In genomic region chr3L:22835144-22835964, dm6 we compare ENCODE assay signal across 6 fruit fly cellular contexts.
TF ChIP-seq lines count a peak whose summit lies in the region.

Gene jim, minus strand, starts transcription at chr3L:22835194.

- TF ChIP-seq CTCF in whole organism, embryonic (GFP tag; optimal IDR thresholded peaks at IDR 0.05; lab: Kevin White, UChicago) = no peak

TF ChIP-seq in whole organism, 6 proteins besides CTCF, POLR2A, EP300 and RAD21:
- no peak for TF ChIP-seq CG8478 (optimal IDR thresholded peaks at IDR 0.05; lab: Kevin White, UChicago)
- peak; percentile 99 for TF ChIP-seq Dll (optimal IDR thresholded peaks at IDR 0.05; lab: Kevin White, UChicago)
- peak in 1 of 2 experiments; percentile 43 for TF ChIP-seq EcR (GFP tag; optimal IDR thresholded peaks at IDR 0.05; lab: Kevin White, UChicago)
- TF ChIP-seq usp (GFP tag; optimal IDR thresholded peaks at IDR 0.05; lab: Kevin White, UChicago) = no peak

TF ChIP-seq in whole organism, adult, 20 proteins besides CTCF, POLR2A, EP300 and RAD21 (continues in another document):
- peak; percentile 67 for TF ChIP-seq CG7045 (GFP tag; optimal IDR thresholded peaks at IDR 0.05; lab: Kevin White, UChicago)
- peak; percentile 23 for TF ChIP-seq Hr96 (GFP tag; optimal IDR thresholded peaks at IDR 0.05; lab: Kevin White, UChicago)
- TF ChIP-seq Clk (GFP tag; optimal IDR thresholded peaks at IDR 0.05; lab: Kevin White, UChicago) = peak; percentile 75
- TF ChIP-seq kay (GFP tag; lab: Kevin White, UChicago; ENCODE audit: borderline replicate concordance) = no peak
- TF ChIP-seq cic (GFP tag; optimal IDR thresholded peaks at IDR 0.05; lab: Kevin White, UChicago) = peak; percentile 87
- no peak for TF ChIP-seq Crg-1 (GFP tag; optimal IDR thresholded peaks at IDR 0.05; lab: Kevin White, UChicago)
- no peak for TF ChIP-seq CG1620 (GFP tag; optimal IDR thresholded peaks at IDR 0.05; lab: Kevin White, UChicago)
- TF ChIP-seq Mnt (GFP tag; optimal IDR thresholded peaks at IDR 0.05; lab: Kevin White, UChicago) = peak; percentile 61
- TF ChIP-seq bab1 (GFP tag; optimal IDR thresholded peaks at IDR 0.05; lab: Kevin White, UChicago) = peak; percentile 8
- TF ChIP-seq CG7101 (tag; optimal IDR thresholded peaks at IDR 0.05; lab: Kevin White, UChicago) = peak; percentile 35
- TF ChIP-seq tj (GFP tag; optimal IDR thresholded peaks at IDR 0.05; lab: Kevin White, UChicago) = peak; percentile 71
- no peak for TF ChIP-seq CG5204 (GFP tag; optimal IDR thresholded peaks at IDR 0.05; lab: Kevin White, UChicago)
- peak; percentile 74 for TF ChIP-seq CG11617 (GFP tag; optimal IDR thresholded peaks at IDR 0.05; lab: Kevin White, UChicago)
- TF ChIP-seq ovo (GFP tag; optimal IDR thresholded peaks at IDR 0.05; lab: Kevin White, UChicago) = peak; percentile 44
- TF ChIP-seq CG33017 (tag; optimal IDR thresholded peaks at IDR 0.05; lab: Kevin White, UChicago) = peak; percentile 53
- no peak for TF ChIP-seq cnc (optimal IDR thresholded peaks at IDR 0.05; lab: Kevin White, UChicago)
- peak; percentile 86 for TF ChIP-seq CG12768 (GFP tag; optimal IDR thresholded peaks at IDR 0.05; lab: Kevin White, UChicago)

TF ChIP-seq in whole organism, embryonic, 481 proteins besides CTCF, POLR2A, EP300 and RAD21 (continues in another document):
- peak; percentile 58 for TF ChIP-seq lab (GFP tag; optimal IDR thresholded peaks at IDR 0.05; lab: Kevin White, UChicago)
- TF ChIP-seq vnd (GFP tag; IDR thresholded peaks at IDR 0.05; lab: Robert Waterston, UW; ENCODE audit: partially characterized antibody) = no peak
- peak; percentile 79; the same call in 2 of the 3 replicates for TF ChIP-seq CG6175 (GFP tag; IDR thresholded peaks at IDR 0.05; lab: Robert Waterston, UW)
- no peak for TF ChIP-seq chif (GFP tag; optimal IDR thresholded peaks at IDR 0.05; lab: Kevin White, UChicago)
- TF ChIP-seq CG13123 (GFP tag; optimal IDR thresholded peaks at IDR 0.05; lab: Kevin White, UChicago) = no peak
- no peak for TF ChIP-seq eyg (GFP tag; optimal IDR thresholded peaks at IDR 0.05; lab: Kevin White, UChicago)
- TF ChIP-seq CG3726 (GFP tag; IDR thresholded peaks at IDR 0.05; lab: Robert Waterston, UW) = no peak
- TF ChIP-seq Max (GFP tag; optimal IDR thresholded peaks at IDR 0.05; lab: Kevin White, UChicago) = no peak
- no peak for TF ChIP-seq mam (GFP tag; optimal IDR thresholded peaks at IDR 0.05; lab: Kevin White, UChicago)
- TF ChIP-seq Hey (tag; optimal IDR thresholded peaks at IDR 0.05; lab: Kevin White, UChicago) = no peak
- no peak for TF ChIP-seq Sry-β (GFP tag; optimal IDR thresholded peaks at IDR 0.05; lab: Kevin White, UChicago)
- TF ChIP-seq CG15073 (GFP tag; optimal IDR thresholded peaks at IDR 0.05; lab: Kevin White, UChicago) = no peak
- TF ChIP-seq Mrtf (GFP tag; IDR thresholded peaks at IDR 0.05; lab: Robert Waterston, UW) = no peak
- 0 out of 2 replicates have a peak, but pooled peaks have one; percentile 18 for TF ChIP-seq hbn (GFP tag; IDR thresholded peaks at IDR 0.05; lab: Robert Waterston, UW; ENCODE audit: partially characterized antibody)
- peak; percentile 22 for TF ChIP-seq disco-r (GFP tag; optimal IDR thresholded peaks at IDR 0.05; lab: Kevin White, UChicago)
- no peak for TF ChIP-seq CG12744 (GFP tag; optimal IDR thresholded peaks at IDR 0.05; lab: Kevin White, UChicago)
- TF ChIP-seq Hmr (GFP tag; optimal IDR thresholded peaks at IDR 0.05; lab: Kevin White, UChicago) = peak; percentile 60
- TF ChIP-seq Kr (GFP tag; optimal IDR thresholded peaks at IDR 0.05; lab: Kevin White, UChicago) = no peak

TF ChIP-seq in whole organism, prepupa, 60 proteins besides CTCF, POLR2A, EP300 and RAD21 (continues in another document):
- TF ChIP-seq dac (GFP tag; optimal IDR thresholded peaks at IDR 0.05; lab: Kevin White, UChicago) (peak; percentile 33), Ets96B (tag; optimal IDR thresholded peaks at IDR 0.05; lab: Kevin White, UChicago) (peak; percentile 44), CG3032 (tag; optimal IDR thresholded peaks at IDR 0.05; lab: Kevin White, UChicago) (peak; percentile 37), Hr39 (GFP tag; optimal IDR thresholded peaks at IDR 0.05; lab: Kevin White, UChicago) (no peak), CG7368 (GFP tag; optimal IDR thresholded peaks at IDR 0.05; lab: Kevin White, UChicago) (peak; percentile 51), Ets21C (GFP tag; optimal IDR thresholded peaks at IDR 0.05; lab: Kevin White, UChicago) (no peak), CG10631 (GFP tag; optimal IDR thresholded peaks at IDR 0.05; lab: Kevin White, UChicago) (no peak), cyc (GFP tag; optimal IDR thresholded peaks at IDR 0.05; lab: Kevin White, UChicago) (no peak), CG16779 (tag; optimal IDR thresholded peaks at IDR 0.05; lab: Kevin White, UChicago) (peak; percentile 68), Smox (GFP tag; optimal IDR thresholded peaks at IDR 0.05; lab: Kevin White, UChicago) (no peak), CG11902 (GFP tag; optimal IDR thresholded peaks at IDR 0.05; lab: Kevin White, UChicago) (no peak), CG1621 (tag; optimal IDR thresholded peaks at IDR 0.05; lab: Kevin White, UChicago) (peak; percentile 71), Eip75B (GFP tag; optimal IDR thresholded peaks at IDR 0.05; lab: Kevin White, UChicago) (peak; percentile 5), pdm3 (GFP tag; optimal IDR thresholded peaks at IDR 0.05; lab: Kevin White, UChicago) (no peak), Eip93F (GFP tag; optimal IDR thresholded peaks at IDR 0.05; lab: Kevin White, UChicago) (no peak), lz (GFP tag; optimal IDR thresholded peaks at IDR 0.05; lab: Kevin White, UChicago) (peak; percentile 5), Hr4 (GFP tag; optimal IDR thresholded peaks at IDR 0.05; lab: Kevin White, UChicago) (no peak), ss (GFP tag; optimal IDR thresholded peaks at IDR 0.05; lab: Kevin White, UChicago) (peak; percentile 79 to 84), CG8632 (GFP tag; optimal IDR thresholded peaks at IDR 0.05; lab: Kevin White, UChicago) (peak; percentile 42)

TF ChIP-seq in whole organism, pupa, 21 proteins besides CTCF, POLR2A, EP300 and RAD21 (continues in another document):
- peak; percentile 71 for TF ChIP-seq gl (tag; optimal IDR thresholded peaks at IDR 0.05; lab: Kevin White, UChicago)
- TF ChIP-seq CG13204 (GFP tag; optimal IDR thresholded peaks at IDR 0.05; lab: Kevin White, UChicago) = peak; percentile 92
- TF ChIP-seq CG8159 (tag; optimal IDR thresholded peaks at IDR 0.05; lab: Kevin White, UChicago) = peak; percentile 23
- no peak for TF ChIP-seq Pif1A (GFP tag; optimal IDR thresholded peaks at IDR 0.05; lab: Kevin White, UChicago)
- peak; percentile 88 for TF ChIP-seq EcR (GFP tag; optimal IDR thresholded peaks at IDR 0.05; lab: Kevin White, UChicago)
- TF ChIP-seq fd96Ca (GFP tag; IDR thresholded peaks at IDR 0.05; lab: Robert Waterston, UW) = peak; percentile 82; the same call in 2 of the 3 replicates
- peak; percentile 33 for TF ChIP-seq CG8301 (tag; optimal IDR thresholded peaks at IDR 0.05; lab: Kevin White, UChicago)
- TF ChIP-seq Ets98B (GFP tag; IDR thresholded peaks at IDR 0.05; lab: Robert Waterston, UW) = peak; percentile 68
- peak; percentile 56 for TF ChIP-seq Pif1B (GFP tag; optimal IDR thresholded peaks at IDR 0.05; lab: Kevin White, UChicago)
- peak; percentile 60; the same call in 1 of the 2 replicates for TF ChIP-seq CG32121 (GFP tag; IDR thresholded peaks at IDR 0.05; lab: Robert Waterston, UW)
- TF ChIP-seq Snoo (tag; optimal IDR thresholded peaks at IDR 0.05; lab: Kevin White, UChicago) = peak; percentile 67
- TF ChIP-seq CG14655 (GFP tag; optimal IDR thresholded peaks at IDR 0.05; lab: Kevin White, UChicago) = peak; percentile 48
- TF ChIP-seq CG9948 (tag; optimal IDR thresholded peaks at IDR 0.05; lab: Kevin White, UChicago) = no peak
- TF ChIP-seq CG17806 (tag; optimal IDR thresholded peaks at IDR 0.05; lab: Kevin White, UChicago) = no peak
- TF ChIP-seq CG15710 (tag; optimal IDR thresholded peaks at IDR 0.05; lab: Kevin White, UChicago) = peak; percentile 44
- peak; percentile 38 for TF ChIP-seq CG34367 (tag; optimal IDR thresholded peaks at IDR 0.05; lab: Kevin White, UChicago)
- no peak for TF ChIP-seq rn (GFP tag; IDR thresholded peaks at IDR 0.05; lab: Robert Waterston, UW)
- TF ChIP-seq D1 (tag; optimal IDR thresholded peaks at IDR 0.05; lab: Kevin White, UChicago) = no peak
- 0 out of 2 replicates have a peak, but pooled peaks have one; percentile 15 for TF ChIP-seq CG10348 (GFP tag; IDR thresholded peaks at IDR 0.05; lab: Robert Waterston, UW)
- TF ChIP-seq CG4496 (GFP tag; IDR thresholded peaks at IDR 0.05; lab: Robert Waterston, UW) = no peak; the same call in 1 of the 3 replicates

TF ChIP-seq in whole organism, wandering third instar larva, 38 proteins besides CTCF, POLR2A, EP300 and RAD21 (continues in another document):
- peak; percentile 58 for TF ChIP-seq OdsH (GFP tag; optimal IDR thresholded peaks at IDR 0.05; lab: Kevin White, UChicago)
- TF ChIP-seq HLH106 (tag; optimal IDR thresholded peaks at IDR 0.05; lab: Kevin White, UChicago) = peak; percentile 34
- peak; percentile 5 for TF ChIP-seq woc (GFP tag; optimal IDR thresholded peaks at IDR 0.05; lab: Kevin White, UChicago)
- peak; percentile 95 for TF ChIP-seq psq (GFP tag; optimal IDR thresholded peaks at IDR 0.05; lab: Kevin White, UChicago)
- no peak for TF ChIP-seq CG9705 (GFP tag; optimal IDR thresholded peaks at IDR 0.05; lab: Kevin White, UChicago)
- peak; percentile 63 for TF ChIP-seq rgr (GFP tag; optimal IDR thresholded peaks at IDR 0.05; lab: Kevin White, UChicago)
- TF ChIP-seq Hnf4 (GFP tag; optimal IDR thresholded peaks at IDR 0.05; lab: Kevin White, UChicago) = peak; percentile 57
- TF ChIP-seq usp (GFP tag; optimal IDR thresholded peaks at IDR 0.05; lab: Kevin White, UChicago) = no peak
- peak; percentile 95 for TF ChIP-seq Dif (GFP tag; optimal IDR thresholded peaks at IDR 0.05; lab: Kevin White, UChicago; ENCODE audit: partially characterized antibody)
- peak; percentile 71 for TF ChIP-seq CrebA (GFP tag; optimal IDR thresholded peaks at IDR 0.05; lab: Kevin White, UChicago; ENCODE audit: borderline replicate concordance)
- peak; percentile 98 for TF ChIP-seq Dfd (GFP tag; optimal IDR thresholded peaks at IDR 0.05; lab: Kevin White, UChicago)
- no peak for TF ChIP-seq sv (GFP tag; optimal IDR thresholded peaks at IDR 0.05; lab: Kevin White, UChicago)
- peak; percentile 48 for TF ChIP-seq br (GFP tag; optimal IDR thresholded peaks at IDR 0.05; lab: Kevin White, UChicago)
- no peak for TF ChIP-seq Hr78 (GFP tag; optimal IDR thresholded peaks at IDR 0.05; lab: Kevin White, UChicago)
- TF ChIP-seq tai (GFP tag; optimal IDR thresholded peaks at IDR 0.05; lab: Kevin White, UChicago) = no peak
- TF ChIP-seq pan (optimal IDR thresholded peaks at IDR 0.05; lab: Kevin White, UChicago) = no peak
- peak; percentile 68 for TF ChIP-seq Rel (GFP tag; optimal IDR thresholded peaks at IDR 0.05; lab: Kevin White, UChicago)
- peak; percentile 56 for TF ChIP-seq Rel (tag; optimal IDR thresholded peaks at IDR 0.05; lab: Kevin White, UChicago)
- TF ChIP-seq Abd-B (GFP tag; optimal IDR thresholded peaks at IDR 0.05; lab: Kevin White, UChicago) = no peak
- TF ChIP-seq sage (GFP tag; optimal IDR thresholded peaks at IDR 0.05; lab: Kevin White, UChicago) = peak; percentile 40
- TF ChIP-seq Vsx2 (GFP tag; optimal IDR thresholded peaks at IDR 0.05; lab: Kevin White, UChicago; ENCODE audit: partially characterized antibody) = peak; percentile 71
- TF ChIP-seq Sp1 (GFP tag; optimal IDR thresholded peaks at IDR 0.05; lab: Kevin White, UChicago) = peak; percentile 68
